Worm (Caenorhabditis elegans) whole organism, mixed stage, embryonic: ENCODE results near the gene Y56A3A.7.

ENCODE experiments used
- M03D4.4 ChIP-seq: sonication (generic microtip); optimal IDR thresholded peaks from 2 replicates; lab custom pipeline; 2017; ENCODE audit warnings: mild to moderate bottlenecking, missing genetic modification characterization, missing compliant biosample characterization
- bed-3 ChIP-seq: fragments of 200-800 bp; sonication (Bioruptor generic); optimal IDR thresholded peaks from 3 replicates; lab custom pipeline; 2018; ENCODE audit warnings: mild to moderate bottlenecking, missing genetic modification characterization, moderate library complexity, missing compliant biosample characterization
- blmp-1 ChIP-seq: fragments of 150-350 bp; optimal IDR thresholded peaks from 2 replicates; lab custom pipeline; 2014; ENCODE audit warnings: missing biosample characterization, missing genetic modification characterization
- ceh-39 ChIP-seq: fragments of 150-350 bp; optimal IDR thresholded peaks from 2 replicates; lab custom pipeline; 2014; ENCODE audit warnings: missing biosample characterization, missing genetic modification characterization
- ceh-43 ChIP-seq: fragments of 200-800 bp; sonication (Bioruptor generic); optimal IDR thresholded peaks from 2 replicates; lab custom pipeline; 2018; ENCODE audit warnings: mild to moderate bottlenecking, missing genetic modification characterization, moderate library complexity, missing compliant biosample characterization
- ceh-83 ChIP-seq: fragments of 200-800 bp; sonication (Bioruptor generic); optimal IDR thresholded peaks from 2 replicates; lab custom pipeline; 2018; ENCODE audit warnings: mild to moderate bottlenecking, missing genetic modification characterization, missing compliant biosample characterization
- ces-1 ChIP-seq: fragments of 150-350 bp; optimal IDR thresholded peaks from 2 replicates; lab custom pipeline; 2014; ENCODE audit warnings: missing biosample characterization, missing genetic modification reagents, missing genetic modification characterization
- cnd-1 ChIP-seq: fragments of 200-800 bp; sonication (Bioruptor generic); optimal IDR thresholded peaks from 2 replicates; lab custom pipeline; 2018; ENCODE audit warnings: mild to moderate bottlenecking, missing genetic modification characterization, missing compliant biosample characterization
- drap-1 ChIP-seq: fragments of 200-800 bp; sonication (Bioruptor generic); optimal IDR thresholded peaks from 3 replicates; lab custom pipeline; 2018; ENCODE audit warnings: mild to moderate bottlenecking, missing genetic modification characterization, missing compliant biosample characterization
- elt-1 ChIP-seq: sonication (generic microtip); optimal IDR thresholded peaks from 2 replicates; lab custom pipeline; 2017; ENCODE audit warnings: missing genetic modification characterization, mild to moderate bottlenecking, missing compliant biosample characterization, antibody characterized with exemption, moderate library complexity, borderline replicate concordance; ENCODE audit not compliant: insufficient read depth
- elt-3 ChIP-seq: fragments of 150-350 bp; optimal IDR thresholded peaks from 2 replicates; lab custom pipeline; 2014; ENCODE audit warnings: missing biosample characterization, missing genetic modification characterization
- flh-1 ChIP-seq: fragments of 200-800 bp; sonication (Bioruptor generic); optimal IDR thresholded peaks from 2 replicates; lab custom pipeline; 2018; ENCODE audit warnings: mild to moderate bottlenecking, missing genetic modification characterization, moderate library complexity, missing compliant biosample characterization
- ham-2 ChIP-seq: fragments of 200-800 bp; sonication (Bioruptor generic); optimal IDR thresholded peaks from 2 replicates; lab custom pipeline; 2018; ENCODE audit warnings: mild to moderate bottlenecking, missing genetic modification characterization, missing compliant biosample characterization
- hlh-1 ChIP-seq: fragments of 150-350 bp; optimal IDR thresholded peaks from 2 replicates; lab custom pipeline; 2014; ENCODE audit warnings: missing biosample characterization, missing genetic modification reagents, missing genetic modification characterization
- lin-13 ChIP-seq: fragments of 150-350 bp; optimal IDR thresholded peaks from 2 replicates; lab custom pipeline; 2014; ENCODE audit warnings: missing biosample characterization, missing genetic modification characterization
- lin-32 ChIP-seq: fragments of 200-800 bp; sonication (Bioruptor generic); optimal IDR thresholded peaks from 2 replicates; lab custom pipeline; 2018; ENCODE audit warnings: mild to moderate bottlenecking, missing genetic modification characterization, missing compliant biosample characterization
- lsy-2 ChIP-seq: fragments of 150-350 bp; optimal IDR thresholded peaks from 2 replicates; lab custom pipeline; 2014; ENCODE audit warnings: missing biosample characterization, missing genetic modification characterization
- mab-5 ChIP-seq: fragments of 150-350 bp; optimal IDR thresholded peaks from 2 replicates; lab custom pipeline; 2014; ENCODE audit warnings: missing biosample characterization, missing genetic modification characterization
- mep-1 ChIP-seq: fragments of 150-350 bp; optimal IDR thresholded peaks from 2 replicates; lab custom pipeline; 2017; ENCODE audit warnings: missing biosample characterization, missing genetic modification reagents, missing genetic modification characterization, inconsistent platforms
- mls-2 ChIP-seq: sonication (generic microtip); optimal IDR thresholded peaks from 2 replicates; lab custom pipeline; 2016; ENCODE audit warnings: mild to moderate bottlenecking, missing genetic modification characterization, moderate library complexity, missing compliant biosample characterization
- nhr-2 ChIP-seq: fragments of 150-350 bp; optimal IDR thresholded peaks from 2 replicates; lab custom pipeline; 2014; ENCODE audit warnings: missing biosample characterization, missing genetic modification characterization
- nhr-237 ChIP-seq: fragments of 150-350 bp; optimal IDR thresholded peaks from 2 replicates; lab custom pipeline; 2014; ENCODE audit warnings: missing biosample characterization, missing genetic modification characterization
- nhr-28 ChIP-seq: fragments of 150-350 bp; optimal IDR thresholded peaks from 2 replicates; lab custom pipeline; 2014; ENCODE audit warnings: missing biosample characterization, missing genetic modification characterization
- nhr-76 ChIP-seq: sonication (generic microtip); optimal IDR thresholded peaks from 2 replicates; lab custom pipeline; 2017; ENCODE audit warnings: missing biosample characterization, missing genetic modification characterization
- pha-4 ChIP-seq: fragments of 150-350 bp; optimal IDR thresholded peaks from 2 replicates; lab custom pipeline; 2018; ENCODE audit warnings: missing biosample characterization, missing genetic modification reagents, missing genetic modification characterization
- sem-2 ChIP-seq: fragments of 200-800 bp; sonication (Bioruptor generic); optimal IDR thresholded peaks from 2 replicates; lab custom pipeline; 2018; ENCODE audit warnings: mild to moderate bottlenecking, missing genetic modification characterization, missing compliant biosample characterization
- snpc-4 ChIP-seq: fragments of 150-350 bp; optimal IDR thresholded peaks from 2 replicates; lab custom pipeline; 2014; ENCODE audit warnings: missing biosample characterization, missing genetic modification characterization
- sptf-1 ChIP-seq: sonication (generic microtip); optimal IDR thresholded peaks from 2 replicates; lab custom pipeline; 2017; ENCODE audit warnings: mild to moderate bottlenecking, missing genetic modification characterization, moderate library complexity, missing compliant biosample characterization
- tbx-8 ChIP-seq: fragments of 200-800 bp; sonication (Bioruptor generic); optimal IDR thresholded peaks from 2 replicates; lab custom pipeline; 2018; ENCODE audit warnings: mild to moderate bottlenecking, missing genetic modification characterization, moderate library complexity, missing compliant biosample characterization
- unc-120 ChIP-seq: sonication (generic microtip); optimal IDR thresholded peaks from 2 replicates; lab custom pipeline; 2017; ENCODE audit warnings: missing genetic modification characterization, missing compliant biosample characterization; ENCODE audit not compliant: poor library complexity, severe bottlenecking
- unc-39 ChIP-seq: fragments of 150-350 bp; optimal IDR thresholded peaks from 2 replicates; lab custom pipeline; 2014; ENCODE audit warnings: missing biosample characterization, missing genetic modification characterization
- unc-62 ChIP-seq: fragments of 150-350 bp; optimal IDR thresholded peaks from 2 replicates; lab custom pipeline; 2014; ENCODE audit warnings: missing biosample characterization, missing genetic modification reagents, missing genetic modification characterization
- zip-8 ChIP-seq: fragments of 150-350 bp; optimal IDR thresholded peaks from 2 replicates; lab custom pipeline; 2014; ENCODE audit warnings: missing biosample characterization, missing genetic modification characterization
- ztf-11 ChIP-seq: fragments of 150-350 bp; optimal IDR thresholded peaks from 2 replicates; lab custom pipeline; 2014; ENCODE audit warnings: missing biosample characterization, missing genetic modification characterization

The Y56A3A.7 gene

DNA sequence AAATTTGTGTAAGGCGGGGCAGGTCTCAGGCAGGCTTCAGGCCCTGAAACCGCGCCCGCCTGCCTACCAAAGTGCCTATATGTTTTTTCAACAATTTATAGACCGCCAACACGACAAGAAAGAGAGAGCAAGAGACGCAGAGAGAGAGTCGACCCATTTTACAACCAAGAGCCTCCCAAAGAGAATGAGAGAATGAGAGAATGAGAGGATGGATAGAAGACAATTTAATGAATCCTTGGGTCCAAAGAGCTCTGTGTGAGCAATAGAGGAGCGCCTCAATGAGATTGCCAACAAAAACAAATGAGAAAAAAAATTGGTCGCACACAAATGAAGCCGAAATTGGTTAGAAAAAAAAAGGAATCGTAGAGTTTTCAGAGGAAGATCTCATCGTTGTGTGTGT, 8.9 kb downstream of the Y56A3A.7 start:
- TF ChIP-seq elt-1 (tag; lab: Kevin White, UChicago) (no peak), mab-5 (tag; lab: Kevin White, UChicago) (peak; percentile 12), M03D4.4 (no peak), unc-120 (tag; lab: Kevin White, UChicago) (peak; percentile 70), ces-1 (GFP tag; lab: Kevin White, UChicago) (peak; percentile 60), ham-2 (GFP tag; lab: Kevin White, UChicago) (no peak), pha-4 (tag; lab: Kevin White, UChicago) (no peak), hlh-1 (tag; lab: Kevin White, UChicago) (peak; percentile 60)

- TF ChIP-seq bed-3 (GFP tag; lab: Kevin White, UChicago) (no peak), nhr-76 (tag; lab: Kevin White, UChicago) (no peak), sem-2 (GFP tag; lab: Kevin White, UChicago) (no peak), ceh-39 (tag; lab: Kevin White, UChicago) (no peak), unc-120 (tag; lab: Kevin White, UChicago) (peak; percentile 62), blmp-1 (tag; lab: Kevin White, UChicago) (no peak), unc-62 (GFP tag; lab: Kevin White, UChicago) (no peak), M03D4.4 (peak; percentile 41), cnd-1 (tag; lab: Kevin White, UChicago) (no peak), lin-32 (GFP tag; lab: Kevin White, UChicago) (no peak), ceh-43 (GFP tag; lab: Kevin White, UChicago) (no peak), tbx-8 (GFP tag; lab: Kevin White, UChicago) (no peak), flh-1 (GFP tag; lab: Kevin White, UChicago) (no peak), drap-1 (GFP tag; lab: Kevin White, UChicago) (peak; percentile 50), nhr-237 (no peak)
Measured at ce11 chrIII:11936668-11937276, 10.0 kb downstream of the Y56A3A.7 start.

DNA sequence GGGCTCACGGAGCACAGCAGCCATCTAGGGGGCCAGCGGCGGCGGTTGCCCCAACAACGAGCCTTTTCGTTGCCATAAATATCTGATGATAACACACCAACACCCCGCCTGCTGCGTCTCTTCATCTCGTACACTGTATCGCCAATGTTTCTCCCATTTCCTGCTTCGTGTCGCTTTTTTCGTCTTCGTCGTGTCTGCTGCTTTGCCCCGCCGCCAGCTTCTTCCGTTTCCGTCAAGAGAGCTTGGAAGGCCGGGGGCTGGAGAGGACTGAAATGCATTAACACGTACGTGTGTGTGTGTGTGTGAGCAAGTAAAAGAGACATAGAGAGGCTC, 10.9 kb downstream of the Y56A3A.7 start:
- TF ChIP-seq ham-2 (GFP tag; lab: Kevin White, UChicago) (no peak), mls-2 (tag; lab: Kevin White, UChicago) (no peak), lsy-2 (tag; lab: Kevin White, UChicago) (no peak), sptf-1 (tag; lab: Kevin White, UChicago) (no peak), unc-120 (tag; lab: Kevin White, UChicago) (peak; percentile 74), nhr-28 (tag; lab: Kevin White, UChicago) (no peak), nhr-76 (tag; lab: Kevin White, UChicago) (no peak), lin-32 (GFP tag; lab: Kevin White, UChicago) (peak; percentile 6), flh-1 (GFP tag; lab: Kevin White, UChicago) (no peak), snpc-4 (tag; lab: Kevin White, UChicago) (no peak), hlh-1 (tag; lab: Kevin White, UChicago) (no peak), lin-13 (tag; lab: Kevin White, UChicago) (no peak), cnd-1 (tag; lab: Kevin White, UChicago) (no peak), ceh-39 (tag; lab: Kevin White, UChicago) (no peak), sem-2 (GFP tag; lab: Kevin White, UChicago) (no peak), tbx-8 (GFP tag; lab: Kevin White, UChicago) (no peak), zip-8 (tag; lab: Kevin White, UChicago) (no peak), mab-5 (tag; lab: Kevin White, UChicago) (no peak), nhr-237 (no peak), pha-4 (tag; lab: Kevin White, UChicago) (no peak), blmp-1 (tag; lab: Kevin White, UChicago) (no peak), bed-3 (GFP tag; lab: Kevin White, UChicago) (no peak), ces-1 (GFP tag; lab: Kevin White, UChicago) (peak; percentile 24), ztf-11 (tag; lab: Kevin White, UChicago) (no peak), nhr-2 (tag; lab: Kevin White, UChicago) (no peak), unc-39 (tag; lab: Kevin White, UChicago) (no peak), mep-1 (tag; lab: Kevin White, UChicago) (no peak), ceh-83 (GFP tag; lab: Kevin White, UChicago) (peak; percentile 84), elt-3 (tag; lab: Kevin White, UChicago) (no peak), drap-1 (GFP tag; lab: Kevin White, UChicago) (peak; percentile 22), elt-1 (tag; lab: Kevin White, UChicago) (no peak), M03D4.4 (peak; percentile 54), ceh-43 (GFP tag; lab: Kevin White, UChicago) (no peak)
